Worm (Caenorhabditis elegans): ENCODE data around the gene F44G4.5.

F44G4.5 gene

ce11 chrII:8959081-8959480, 41.1 kb downstream of the F44G4.5 start:
- no peak for TF ChIP-seq med-1 (GFP tag; optimal IDR thresholded peaks at IDR 0.05; ENCODE audit: insufficient read depth)
- TF ChIP-seq klf-2 (GFP tag; conservative IDR thresholded peaks at IDR 0.05) = no peak
- TF ChIP-seq ref-1 (GFP tag; conservative IDR thresholded peaks at IDR 0.05) = no peak
- TF ChIP-seq T22C8.4 (GFP tag; IDR thresholded peaks at IDR 0.05) = no peak
- no peak for TF ChIP-seq tab-1 (GFP tag; IDR thresholded peaks at IDR 0.05)
- TF ChIP-seq flt-1 (GFP tag; IDR thresholded peaks at IDR 0.05) = no peak
- no peak for TF ChIP-seq ztf-23 (GFP tag; IDR thresholded peaks at IDR 0.05)
- TF ChIP-seq ztf-29 (GFP tag; IDR thresholded peaks at IDR 0.05) = no peak

- no peak for TF ChIP-seq T22C8.4 (GFP tag; IDR thresholded peaks at IDR 0.05)
- no peak for TF ChIP-seq flt-1 (GFP tag; IDR thresholded peaks at IDR 0.05)
- TF ChIP-seq cog-1 (tag; optimal IDR thresholded peaks at IDR 0.05) = no peak
- TF ChIP-seq ref-1 (GFP tag; conservative IDR thresholded peaks at IDR 0.05) = no peak
- no peak for TF ChIP-seq klf-2 (GFP tag; conservative IDR thresholded peaks at IDR 0.05)
- TF ChIP-seq ztf-29 (GFP tag; IDR thresholded peaks at IDR 0.05) = no peak
- no peak for TF ChIP-seq med-1 (GFP tag; optimal IDR thresholded peaks at IDR 0.05; ENCODE audit: insufficient read depth)
Observed at ce11 chrII:8956896-8957295, 43.3 kb downstream of the F44G4.5 start.

ce11 chrII:8953703-8954102, 46.5 kb downstream of the F44G4.5 start:
- TF ChIP-seq ztf-29 (GFP tag; IDR thresholded peaks at IDR 0.05) (no peak), cog-1 (tag; optimal IDR thresholded peaks at IDR 0.05) (no peak), tab-1 (GFP tag; IDR thresholded peaks at IDR 0.05) (no peak), ztf-23 (GFP tag; IDR thresholded peaks at IDR 0.05) (no peak), med-1 (GFP tag; optimal IDR thresholded peaks at IDR 0.05; ENCODE audit: insufficient read depth) (no peak), flt-1 (GFP tag; IDR thresholded peaks at IDR 0.05) (no peak), ref-1 (GFP tag; conservative IDR thresholded peaks at IDR 0.05) (no peak), klf-2 (GFP tag; conservative IDR thresholded peaks at IDR 0.05) (no peak), T22C8.4 (GFP tag; IDR thresholded peaks at IDR 0.05) (no peak)

- TF ChIP-seq T22C8.4 (GFP tag; IDR thresholded peaks at IDR 0.05) (no peak), tab-1 (GFP tag; IDR thresholded peaks at IDR 0.05) (no peak), klf-2 (GFP tag; conservative IDR thresholded peaks at IDR 0.05) (no peak), ztf-23 (GFP tag; IDR thresholded peaks at IDR 0.05) (no peak), med-1 (GFP tag; optimal IDR thresholded peaks at IDR 0.05; ENCODE audit: insufficient read depth) (no peak), ztf-29 (GFP tag; IDR thresholded peaks at IDR 0.05) (no peak), ref-1 (GFP tag; conservative IDR thresholded peaks at IDR 0.05) (no peak), cog-1 (tag; optimal IDR thresholded peaks at IDR 0.05) (no peak), flt-1 (GFP tag; IDR thresholded peaks at IDR 0.05) (no peak)
Observed at ce11 chrII:8951270-8951669, 49.0 kb downstream of the F44G4.5 start.
